Worm (Caenorhabditis elegans): ENCODE data around the gene nlp-2.

The nlp-2 gene

DNA sequence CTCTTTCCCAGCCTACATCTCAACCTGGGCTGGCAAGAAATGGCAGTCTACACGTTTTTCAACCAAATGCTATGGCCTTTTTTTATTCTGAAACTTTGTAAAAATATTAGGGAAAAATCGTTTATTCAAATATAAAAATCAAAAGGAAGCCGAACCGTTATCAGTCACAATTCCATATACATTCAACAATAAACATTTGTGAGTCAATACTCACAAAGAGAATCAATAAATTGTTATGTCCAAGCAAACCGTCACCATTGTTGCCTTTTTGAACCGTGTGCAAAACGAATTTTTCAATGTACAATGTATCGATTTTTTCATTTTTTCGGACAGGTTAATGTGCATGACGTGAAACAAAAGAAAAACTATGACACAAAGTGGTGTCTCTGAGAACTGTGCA lies 24.5 kb upstream of the nlp-2 start:
- TF ChIP-seq egl-5 (tag; optimal IDR thresholded peaks at IDR 0.05) = no peak
- no peak for TF ChIP-seq daf-12 (tag; optimal IDR thresholded peaks at IDR 0.05)
- TF ChIP-seq pqm-1 (tag; optimal IDR thresholded peaks at IDR 0.05) = peak; percentile 66
- TF ChIP-seq aly-2 (tag; optimal IDR thresholded peaks at IDR 0.05) = no peak
- TF ChIP-seq pha-4 (tag; optimal IDR thresholded peaks at IDR 0.05) = peak; percentile 70
- TF ChIP-seq elt-2 (tag; optimal IDR thresholded peaks at IDR 0.05) = peak; percentile 27

DNA sequence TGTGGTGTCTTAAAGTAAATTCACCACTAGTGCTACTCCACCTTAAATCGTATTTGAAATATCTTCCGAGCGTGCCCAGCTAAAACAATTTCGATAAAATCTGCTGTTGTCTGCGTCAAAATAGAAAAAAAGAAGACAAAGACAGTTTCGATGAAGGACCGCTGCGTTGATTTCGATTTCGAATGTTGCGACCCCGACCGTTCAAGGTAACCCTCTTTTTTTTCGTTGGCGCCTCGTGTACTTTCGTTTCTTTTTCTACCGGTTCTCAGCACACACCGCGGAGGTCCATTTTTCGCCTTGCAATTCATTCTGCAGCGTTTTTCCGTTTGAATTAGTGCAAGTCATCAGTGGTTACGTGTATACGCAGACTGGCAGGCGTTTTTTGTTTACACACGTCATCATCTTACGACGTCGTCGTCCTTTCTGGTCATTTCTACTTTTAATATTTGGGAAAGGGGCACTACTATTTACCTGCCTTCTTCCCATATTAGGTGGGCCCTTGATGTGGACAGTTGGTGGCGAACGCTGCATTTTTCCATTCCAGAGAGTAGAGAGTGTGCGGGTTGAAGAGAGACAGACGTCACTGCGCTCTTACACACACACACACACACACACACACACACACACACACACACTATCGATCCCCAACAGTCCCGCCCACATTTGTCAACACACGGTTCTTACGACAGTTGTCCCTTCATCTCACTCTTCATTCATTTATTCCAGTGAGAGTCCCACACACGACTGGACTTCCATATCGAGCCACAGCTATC lies 23.7 kb upstream of the nlp-2 start:
- TF ChIP-seq jun-1 (tag; optimal IDR thresholded peaks at IDR 0.05) (peak; percentile 5), nhr-43 (tag; optimal IDR thresholded peaks at IDR 0.05; ENCODE audit: poor library complexity, severe bottlenecking) (no peak), snpc-4 (tag; optimal IDR thresholded peaks at IDR 0.05) (peak; percentile 20), ama-1 (optimal IDR thresholded peaks at IDR 0.05) (no peak), pha-4 (tag; optimal IDR thresholded peaks at IDR 0.05) (peak; percentile 79), ceh-28 (tag; optimal IDR thresholded peaks at IDR 0.05) (peak; percentile 11), nhr-25 (tag; optimal IDR thresholded peaks at IDR 0.05) (peak; percentile 80)

DNA sequence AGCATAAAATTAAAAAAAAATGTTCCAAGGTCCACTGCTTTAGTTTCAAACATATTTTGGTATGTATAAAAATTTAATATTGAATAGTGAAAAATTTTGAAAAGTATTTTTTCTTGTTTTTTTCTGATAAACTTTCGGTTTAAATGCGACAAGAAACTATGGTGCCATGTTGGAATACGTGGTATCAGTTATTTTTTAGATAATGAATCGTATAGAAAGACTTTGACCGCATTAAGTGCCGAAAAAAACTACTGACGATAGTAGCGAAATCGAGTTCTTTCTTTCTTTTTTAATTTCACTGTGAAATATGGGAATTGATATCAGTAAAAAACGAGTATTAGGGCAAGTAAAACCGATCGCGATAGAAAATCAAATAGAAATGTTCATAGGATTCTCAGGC lies 21.3 kb upstream of the nlp-2 start, which contains the start of gene T24D8.6:
Gene T24D8.6 (minus strand): TSS at position 101 of the 400 bp plus-strand sequence.
- TF ChIP-seq fos-1 (tag; optimal IDR thresholded peaks at IDR 0.05) (no peak), nhr-12 (tag; optimal IDR thresholded peaks at IDR 0.05) (no peak)

DNA sequence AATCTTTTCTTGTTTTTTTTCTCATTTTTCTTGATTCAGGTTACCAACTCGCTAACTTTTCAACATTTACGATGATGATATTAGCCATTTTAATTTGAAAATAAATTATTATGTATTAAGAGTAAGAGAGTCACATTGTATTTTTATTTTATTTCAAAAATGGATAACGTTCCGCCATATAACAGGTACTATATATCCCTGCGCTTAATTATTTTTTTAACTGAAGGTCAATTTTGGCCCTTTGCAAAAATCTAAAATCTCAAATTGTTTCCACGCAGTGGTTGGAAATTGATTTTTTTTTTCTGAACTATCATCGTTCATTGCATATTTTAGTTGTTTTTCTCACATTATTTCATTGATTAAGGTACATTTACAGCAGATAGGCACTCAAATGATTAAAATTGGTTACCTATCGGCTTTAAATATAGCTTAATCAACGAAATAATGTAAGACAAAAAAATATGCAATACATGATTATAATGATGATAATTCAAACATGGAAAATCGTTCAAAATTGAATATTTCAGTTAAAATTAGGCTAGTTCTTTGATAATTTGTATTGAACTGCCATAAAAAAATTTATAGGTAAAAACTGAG lies 20.2 kb upstream of the nlp-2 start:
- TF ChIP-seq zag-1 (tag; optimal IDR thresholded peaks at IDR 0.05) (peak; percentile 34), nhr-25 (tag; optimal IDR thresholded peaks at IDR 0.05) (peak; percentile 85), nfya-1 (tag; optimal IDR thresholded peaks at IDR 0.05; ENCODE audit: insufficient read depth) (peak; percentile 51), pha-4 (tag; optimal IDR thresholded peaks at IDR 0.05) (peak; percentile 95), jun-1 (tag; optimal IDR thresholded peaks at IDR 0.05) (peak; percentile 97), unc-39 (tag; optimal IDR thresholded peaks at IDR 0.05) (no peak), lsy-12 (tag; optimal IDR thresholded peaks at IDR 0.05) (peak; percentile 88), nhr-28 (tag; optimal IDR thresholded peaks at IDR 0.05) (peak; percentile 66), ZK546.5 (tag; optimal IDR thresholded peaks at IDR 0.05) (peak; percentile 40), nhr-11 (tag; optimal IDR thresholded peaks at IDR 0.05) (peak; percentile 70), hmg-11 (tag; optimal IDR thresholded peaks at IDR 0.05) (peak; percentile 81), elt-1 (tag; optimal IDR thresholded peaks at IDR 0.05) (peak; percentile 48), mdl-1 (tag; optimal IDR thresholded peaks at IDR 0.05) (peak; percentile 67), ztf-4 (tag; optimal IDR thresholded peaks at IDR 0.05) (peak; percentile 70), lin-15B (tag; optimal IDR thresholded peaks at IDR 0.05) (no peak), fkh-10 (GFP tag; optimal IDR thresholded peaks at IDR 0.05) (no peak), ceh-16 (tag; optimal IDR thresholded peaks at IDR 0.05) (no peak), skn-1 (tag; optimal IDR thresholded peaks at IDR 0.05) (peak; percentile 90), ama-1 (optimal IDR thresholded peaks at IDR 0.05) (no peak), nhr-237 (tag; optimal IDR thresholded peaks at IDR 0.05) (peak; percentile 61), elt-2 (tag; optimal IDR thresholded peaks at IDR 0.05) (peak; percentile 74), tbx-2 (tag; optimal IDR thresholded peaks at IDR 0.05) (peak; percentile 96), egl-5 (tag; optimal IDR thresholded peaks at IDR 0.05) (peak; percentile 42), nhr-43 (tag; optimal IDR thresholded peaks at IDR 0.05; ENCODE audit: poor library complexity, severe bottlenecking) (peak; percentile 97), fkh-2 (tag; optimal IDR thresholded peaks at IDR 0.05) (no peak), nhr-23 (tag; optimal IDR thresholded peaks at IDR 0.05) (peak; percentile 97), nhr-12 (tag; optimal IDR thresholded peaks at IDR 0.05) (no peak), ceh-28 (tag; optimal IDR thresholded peaks at IDR 0.05) (peak; percentile 98), fos-1 (tag; optimal IDR thresholded peaks at IDR 0.05) (peak; percentile 89), pqm-1 (tag; optimal IDR thresholded peaks at IDR 0.05) (peak; percentile 88), sea-2 (GFP tag; optimal IDR thresholded peaks at IDR 0.05) (no peak), mml-1 (tag; optimal IDR thresholded peaks at IDR 0.05) (no peak), daf-12 (tag; optimal IDR thresholded peaks at IDR 0.05) (peak; percentile 45), ceh-9 (tag; optimal IDR thresholded peaks at IDR 0.05) (no peak), R02D3.7 (tag; optimal IDR thresholded peaks at IDR 0.05) (peak; percentile 80), nhr-77 (tag; optimal IDR thresholded peaks at IDR 0.05) (peak; percentile 94), unc-62 (GFP tag; optimal IDR thresholded peaks at IDR 0.05) (peak; percentile 4), nhr-76 (tag; optimal IDR thresholded peaks at IDR 0.05) (peak; percentile 74), aly-2 (tag; optimal IDR thresholded peaks at IDR 0.05) (peak; percentile 64), egl-27 (tag; optimal IDR thresholded peaks at IDR 0.05) (peak; percentile 57), lin-39 (tag; optimal IDR thresholded peaks at IDR 0.05) (no peak), elt-3 (tag; optimal IDR thresholded peaks at IDR 0.05) (peak; percentile 60 to 94 (median 91))

Data from whole organism, L3 larva.